Worm (Caenorhabditis elegans) whole organism, early embryonic: ENCODE results near the gene nlp-1.
A peak's percentile ranks its signal among the peaks of the same experiment; 100 is the strongest.

Experiments used
- B0310.2 ChIP-seq: sonication (generic microtip); optimal IDR thresholded peaks from 2 replicates; lab custom pipeline; 2016; ENCODE audit warnings: mild to moderate bottlenecking, missing genetic modification characterization, missing compliant biosample characterization
- aly-1 ChIP-seq: sonication (generic microtip); optimal IDR thresholded peaks from 2 replicates; lab custom pipeline; 2016; ENCODE audit warnings: missing genetic modification characterization, missing compliant biosample characterization
- ama-1 ChIP-seq: fragments of 150-350 bp; optimal IDR thresholded peaks from 2 replicates; lab custom pipeline; 2014
- ceh-13 ChIP-seq: fragments of 200-800 bp; sonication (Bioruptor generic); optimal IDR thresholded peaks from 2 replicates; lab custom pipeline; 2018; ENCODE audit warnings: mild to moderate bottlenecking, missing genetic modification characterization, missing compliant biosample characterization
- ceh-36 ChIP-seq: sonication (generic microtip); optimal IDR thresholded peaks from 2 replicates; lab custom pipeline; 2016; ENCODE audit warnings: missing genetic modification characterization, inconsistent platforms, missing compliant biosample characterization
- ets-7 ChIP-seq: sonication (generic microtip); optimal IDR thresholded peaks from 2 replicates; lab custom pipeline; 2016; ENCODE audit warnings: missing genotype, missing genetic modification characterization, missing compliant biosample characterization
- flt-1 ChIP-seq: fragments of 200-800 bp; sonication (Bioruptor generic); IDR thresholded peaks from 2 replicates; pipeline ENCODE4 v1.3.6; 2022; ENCODE audit warnings: missing genetic modification characterization, missing compliant biosample characterization
- hmbx-1 ChIP-seq: sonication (generic microtip); optimal IDR thresholded peaks from 2 replicates; lab custom pipeline; 2016; ENCODE audit warnings: mild to moderate bottlenecking, missing genetic modification characterization, missing compliant biosample characterization
- hmg-4 ChIP-seq: fragments of 200-800 bp; sonication (Bioruptor generic); optimal IDR thresholded peaks from 2 replicates; lab custom pipeline; 2018; ENCODE audit warnings: mild to moderate bottlenecking, missing genetic modification characterization, missing compliant biosample characterization
- pes-1 ChIP-seq: fragments of 200-800 bp; sonication (Bioruptor generic); IDR thresholded peaks from 2 replicates; pipeline ENCODE4 v1.3.6; 2022; ENCODE audit warnings: missing genetic modification reagents, missing genetic modification characterization, missing compliant biosample characterization
- scrt-1 ChIP-seq: fragments of 200-800 bp; sonication (Bioruptor generic); IDR thresholded peaks from 2 replicates; pipeline ENCODE4 v1.3.6; 2022; ENCODE audit warnings: missing genetic modification characterization, missing compliant biosample characterization
- sea-1 ChIP-seq: fragments of 200-800 bp; sonication (Bioruptor generic); conservative IDR thresholded peaks from 2 replicates; pipeline ENCODE4 v1.3.6; 2022; ENCODE audit warnings: missing genetic modification characterization, missing compliant biosample characterization
- tbx-11 ChIP-seq: fragments of 200-800 bp; sonication (Bioruptor generic); IDR thresholded peaks from 2 replicates; pipeline ENCODE4 v1.3.6; 2022; ENCODE audit warnings: missing genetic modification characterization, missing compliant biosample characterization

DNA sequence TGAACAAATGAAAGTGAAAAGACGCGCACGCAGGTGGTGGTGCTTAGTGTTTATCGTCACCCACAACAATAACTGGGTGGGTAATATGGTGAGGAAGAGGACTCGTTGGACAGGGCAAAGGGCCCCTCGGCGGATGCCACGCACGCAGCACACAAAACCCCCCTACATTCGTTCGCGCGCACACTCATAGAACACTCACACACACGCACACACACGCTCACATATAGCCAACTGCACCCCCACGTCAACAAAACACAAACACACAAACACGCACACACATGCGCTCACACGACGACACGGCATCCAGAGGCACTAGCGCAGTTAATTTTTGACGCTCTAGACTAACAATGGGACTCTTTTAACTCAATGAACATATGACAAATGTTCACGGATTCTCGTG is 33.2 kb upstream of the nlp-1 start:
- TF ChIP-seq pes-1 (GFP tag; lab: Robert Waterston, UW) (peak; percentile 56; the same call in 1 of the 2 replicates), hmg-4 (GFP tag; lab: Kevin White, UChicago) (peak; percentile 86), ama-1 (lab: Kevin White, UChicago) (no peak), ceh-13 (GFP tag; lab: Kevin White, UChicago) (no peak), ceh-36 (tag; lab: Kevin White, UChicago) (no peak), B0310.2 (tag; lab: Kevin White, UChicago) (no peak), sea-1 (GFP tag; lab: Robert Waterston, UW) (0 out of 2 replicates have a peak, but pooled peaks have one; percentile 40), scrt-1 (GFP tag; lab: Robert Waterston, UW) (no peak), aly-1 (peak; percentile 35), tbx-11 (GFP tag; lab: Robert Waterston, UW) (no peak), ets-7 (tag; lab: Kevin White, UChicago) (no peak), flt-1 (no peak), hmbx-1 (tag; lab: Kevin White, UChicago) (no peak)
